Fruit fly (Drosophila melanogaster) whole organism, embryonic: ENCODE data around the gene CG11596.

Experiments
- Awh ChIP-seq: fragments of 200-800 bp; sonication (Bioruptor generic); IDR thresholded peaks from 2 replicates; pipeline ENCODE4, ENCODE4 v1.3.6; 2022; ENCODE audit warnings: missing biosample characterization, missing genetic modification characterization
- Blimp-1 ChIP-seq: fragments of 200-800 bp; sonication (Bioruptor generic); optimal IDR thresholded peaks from 3 replicates; lab custom pipeline; 2018; ENCODE audit warnings: missing biosample characterization, missing genetic modification characterization, mild to moderate bottlenecking, moderate library complexity, missing genetic modification reagents
- CG10321 ChIP-seq: fragments of 200-800 bp; sonication (Bioruptor generic); IDR thresholded peaks from 2 replicates; pipeline ENCODE4 v1.3.6; 2022; ENCODE audit warnings: missing biosample characterization, missing genetic modification characterization
- CG10654 ChIP-seq: fragments of 200-800 bp; sonication (Bioruptor generic); optimal IDR thresholded peaks from 2 replicates; lab custom pipeline; 2016; ENCODE audit warnings: missing biosample characterization, missing genetic modification characterization
- CG11085 ChIP-seq: fragments of 200-800 bp; sonication (Bioruptor generic); IDR thresholded peaks from 2 replicates; pipeline ENCODE4 v1.3.6; 2022; ENCODE audit warnings: missing biosample characterization, missing genetic modification characterization
- CG12236 ChIP-seq: fragments of 200-800 bp; sonication (Bioruptor generic); optimal IDR thresholded peaks from 2 replicates; lab custom pipeline; 2016; ENCODE audit warnings: missing biosample characterization, missing genetic modification characterization
- CG12942 ChIP-seq: fragments of 200-800 bp; sonication (Bioruptor generic); optimal IDR thresholded peaks from 3 replicates; lab custom pipeline; 2016; ENCODE audit warnings: missing biosample characterization, missing genetic modification characterization
- CG14667 ChIP-seq: fragments of 200-800 bp; sonication (Bioruptor generic); IDR thresholded peaks from 2 replicates; pipeline ENCODE4 v1.3.6; 2022; ENCODE audit warnings: missing biosample characterization, missing genetic modification characterization
- CG15601 ChIP-seq: fragments of 200-800 bp; sonication (Bioruptor generic); optimal IDR thresholded peaks from 3 replicates; lab custom pipeline; 2019; ENCODE audit warnings: missing biosample characterization, mild to moderate bottlenecking, missing genetic modification characterization, moderate library complexity
- CG1602 ChIP-seq: fragments of 200-800 bp; sonication (Bioruptor generic); optimal IDR thresholded peaks from 3 replicates; lab custom pipeline; 2016; ENCODE audit warnings: missing biosample characterization, missing genetic modification characterization
- CG16815 ChIP-seq: fragments of 200-800 bp; sonication (Bioruptor generic); optimal IDR thresholded peaks from 3 replicates; lab custom pipeline; 2017; ENCODE audit warnings: missing biosample characterization, mild to moderate bottlenecking, missing genetic modification characterization
- CG17359 ChIP-seq: fragments of 200-800 bp; sonication (Bioruptor generic); optimal IDR thresholded peaks from 3 replicates; lab custom pipeline; 2018; ENCODE audit warnings: missing biosample characterization, mild to moderate bottlenecking, missing genetic modification characterization, moderate library complexity
- CG17385 ChIP-seq: fragments of 200-800 bp; sonication (Bioruptor generic); optimal IDR thresholded peaks from 3 replicates; lab custom pipeline; 2018; ENCODE audit warnings: missing biosample characterization, mild to moderate bottlenecking, missing genetic modification characterization
- CG17612 ChIP-seq: fragments of 200-800 bp; sonication (Bioruptor generic); IDR thresholded peaks from 2 replicates; pipeline ENCODE4 v1.3.6; 2022; ENCODE audit warnings: missing biosample characterization, missing genetic modification characterization
- CG2875 ChIP-seq: fragments of 200-800 bp; sonication (Bioruptor generic); optimal IDR thresholded peaks from 2 replicates; lab custom pipeline; 2017; ENCODE audit warnings: missing biosample characterization, mild to moderate bottlenecking, missing genetic modification characterization, missing genetic modification reagents
- CG32532 ChIP-seq: fragments of 200-800 bp; sonication (Bioruptor generic); IDR thresholded peaks from 2 replicates; pipeline ENCODE4 v1.3.6; 2022; ENCODE audit warnings: missing biosample characterization, missing genetic modification characterization
- CG32772 ChIP-seq: fragments of 200-800 bp; sonication (Bioruptor generic); IDR thresholded peaks from 2 replicates; pipeline ENCODE4 v1.3.6; 2022; ENCODE audit warnings: missing biosample characterization, missing genetic modification characterization
- CG6254 ChIP-seq: fragments of 200-800 bp; sonication (Bioruptor generic); optimal IDR thresholded peaks from 3 replicates; lab custom pipeline; 2017; ENCODE audit warnings: mild to moderate bottlenecking, missing biosample characterization, missing genetic modification reagents, missing genetic modification characterization
- CG9727 ChIP-seq: fragments of 200-800 bp; sonication (Bioruptor generic); optimal IDR thresholded peaks from 3 replicates; lab custom pipeline; 2017; ENCODE audit warnings: missing biosample characterization, mild to moderate bottlenecking, missing genetic modification characterization
- Dad ChIP-seq: fragments of 200-800 bp; sonication (Bioruptor generic); optimal IDR thresholded peaks from 3 replicates; lab custom pipeline; 2016; ENCODE audit warnings: missing biosample characterization, missing genetic modification characterization
- Dip2 ChIP-seq: fragments of 200-800 bp; sonication (Bioruptor generic); IDR thresholded peaks from 2 replicates; pipeline ENCODE4 v1.3.6; 2022; ENCODE audit warnings: missing biosample characterization, missing genetic modification characterization
- Dip3 ChIP-seq: fragments of 200-800 bp; sonication (Bioruptor generic); optimal IDR thresholded peaks from 3 replicates; lab custom pipeline; 2016; ENCODE audit warnings: missing biosample characterization, missing genetic modification characterization
- Doc3 ChIP-seq: fragments of 200-800 bp; sonication (Bioruptor generic); IDR thresholded peaks from 3 replicates; pipeline ENCODE4 v1.3.6; 2022; ENCODE audit warnings: missing biosample characterization, missing genetic modification characterization; ENCODE audit not compliant: partially characterized antibody
- Dp ChIP-seq: fragments of 200-800 bp; sonication (Bioruptor generic); optimal IDR thresholded peaks from 2 replicates; lab custom pipeline; 2018; ENCODE audit warnings: missing biosample characterization, mild to moderate bottlenecking, missing genetic modification characterization, moderate library complexity
- E2f1 ChIP-seq: fragments of 200-800 bp; sonication (Bioruptor generic); IDR thresholded peaks from 2 replicates; pipeline ENCODE4 v1.3.6; 2022; ENCODE audit warnings: missing biosample characterization, missing genetic modification characterization
- H2.0 ChIP-seq: fragments of 200-800 bp; sonication (Bioruptor generic); IDR thresholded peaks from 2 replicates; pipeline ENCODE4 v1.3.6; 2022; ENCODE audit warnings: missing biosample characterization, missing genetic modification characterization
- Hr78 ChIP-seq, 2 experiments: fragments of 200-800 bp in 1 of 2; fragments of >200 bp in 1 of 2; sonication (Bioruptor generic) in 1 of 2; optimal IDR thresholded peaks; 2 replicates each; lab custom pipeline; 2017 to 2019; ENCODE audit warnings: missing biosample characterization in 2 of 2, missing genetic modification characterization in 2 of 2, mild to moderate bottlenecking in 1 of 2, moderate library complexity in 1 of 2
- Hsf ChIP-seq: fragments of 200-800 bp; sonication (Bioruptor generic); optimal IDR thresholded peaks from 3 replicates; lab custom pipeline; 2016; ENCODE audit warnings: missing biosample characterization, missing genetic modification characterization
- Lpt ChIP-seq: fragments of >200 bp; optimal IDR thresholded peaks from 2 replicates; lab custom pipeline; 2018; ENCODE audit warnings: missing biosample characterization, missing genetic modification characterization
- Rx ChIP-seq: fragments of 200-800 bp; sonication (Bioruptor generic); IDR thresholded peaks from 2 replicates; pipeline ENCODE4 v1.3.6; 2022; ENCODE audit warnings: missing biosample characterization, missing genetic modification characterization
- Sox102F ChIP-seq: fragments of 200-800 bp; sonication (Bioruptor generic); optimal IDR thresholded peaks from 2 replicates; lab custom pipeline; 2018; ENCODE audit warnings: missing biosample characterization, mild to moderate bottlenecking, missing genetic modification characterization, moderate library complexity
- Ssrp ChIP-seq: fragments of 200-800 bp; sonication (Bioruptor generic); optimal IDR thresholded peaks from 2 replicates; lab custom pipeline; 2018; ENCODE audit warnings: missing biosample characterization, mild to moderate bottlenecking, missing genetic modification characterization, moderate library complexity
- ara ChIP-seq: fragments of 200-800 bp; sonication (Bioruptor generic); IDR thresholded peaks from 2 replicates; pipeline ENCODE4 v1.3.6; 2022; ENCODE audit warnings: missing biosample characterization, missing genetic modification characterization
- danr ChIP-seq: fragments of 200-800 bp; sonication (Bioruptor generic); IDR thresholded peaks from 2 replicates; pipeline ENCODE4 v1.3.6; 2022; ENCODE audit warnings: missing biosample characterization, missing genetic modification characterization
- dysf ChIP-seq: fragments of 200-800 bp; sonication (Bioruptor generic); IDR thresholded peaks from 3 replicates; pipeline ENCODE4 v1.3.6; 2022; ENCODE audit warnings: missing biosample characterization, missing genetic modification characterization
- esg ChIP-seq: fragments of 200-800 bp; sonication (Bioruptor generic); conservative IDR thresholded peaks from 2 replicates; pipeline ENCODE4 v1.3.6; 2022; ENCODE audit warnings: missing biosample characterization, missing genetic modification characterization
- eyg ChIP-seq: fragments of 200-800 bp; sonication (Bioruptor generic); optimal IDR thresholded peaks from 3 replicates; lab custom pipeline; 2016; ENCODE audit warnings: missing biosample characterization, missing genetic modification characterization
- fu2 ChIP-seq: fragments of 200-800 bp; sonication (Bioruptor generic); optimal IDR thresholded peaks from 2 replicates; lab custom pipeline; 2016; ENCODE audit warnings: missing biosample characterization, missing genetic modification characterization
- h ChIP-seq: fragments of >200 bp; optimal IDR thresholded peaks from 2 replicates; lab custom pipeline; 2017
- klu ChIP-seq: fragments of 200-800 bp; sonication (Bioruptor generic); IDR thresholded peaks from 2 replicates; pipeline ENCODE4 v1.3.6; 2022; ENCODE audit warnings: missing biosample characterization, missing genetic modification characterization
- kni ChIP-seq: fragments of 200-800 bp; sonication (Bioruptor generic); optimal IDR thresholded peaks from 3 replicates; lab custom pipeline; 2017; ENCODE audit warnings: mild to moderate bottlenecking, missing biosample characterization, missing genetic modification reagents, missing genetic modification characterization
- maf-S ChIP-seq: fragments of 200-800 bp; sonication (Bioruptor generic); optimal IDR thresholded peaks from 2 replicates; lab custom pipeline; 2016; ENCODE audit warnings: missing biosample characterization, missing genetic modification characterization
- pan ChIP-seq, 4 experiments: fragments of >200 bp in 3 of 4; fragments of 200-800 bp in 1 of 4; sonication (Bioruptor generic) in 1 of 4; optimal IDR thresholded peaks in 3 of 4; IDR thresholded peaks in 1 of 4; 2 replicates each; pipeline versions ENCODE4 v1.3.6 to Lab custom; 2017 to 2022; ENCODE audit warnings: missing biosample characterization in 2 of 4, missing genetic modification characterization in 2 of 4, mixed read lengths in 1 of 4
- peb ChIP-seq: fragments of 200-800 bp; sonication (Bioruptor generic); IDR thresholded peaks from 2 replicates; pipeline ENCODE4 v1.3.6; 2022; ENCODE audit warnings: missing biosample characterization, missing genetic modification characterization
- pros ChIP-seq: fragments of 200-800 bp; sonication (Bioruptor generic); optimal IDR thresholded peaks from 3 replicates; lab custom pipeline; 2019; ENCODE audit warnings: missing biosample characterization, mild to moderate bottlenecking, missing genetic modification characterization, moderate library complexity
- sug ChIP-seq: fragments of 200-800 bp; optimal IDR thresholded peaks from 2 replicates; lab custom pipeline; 2019; ENCODE audit warnings: missing biosample characterization, mild to moderate bottlenecking, missing genetic modification characterization, moderate library complexity
- tgo ChIP-seq: fragments of 200-800 bp; sonication (Bioruptor generic); IDR thresholded peaks from 3 replicates; pipeline ENCODE4 v1.3.6; 2022; ENCODE audit warnings: missing biosample characterization, missing genetic modification characterization
- tll ChIP-seq, 2 experiments: fragments of 200-800 bp in 1 of 2; fragments of >200 bp in 1 of 2; sonication (Bioruptor generic) in 1 of 2; optimal IDR thresholded peaks; 2 replicates each; lab custom pipeline; 2017 to 2019; ENCODE audit warnings: missing biosample characterization in 2 of 2, missing genetic modification characterization in 2 of 2, mild to moderate bottlenecking in 1 of 2, moderate library complexity in 1 of 2

CG11596 gene

dm6 chrX:1944245-1945114 lies 17.0 kb downstream of the CG11596 start (continued):
- no peak for TF ChIP-seq Lpt (GFP tag; lab: Kevin White, UChicago)
- TF ChIP-seq Hsf (GFP tag; lab: Kevin White, UChicago): peak; percentile 26
- TF ChIP-seq CG11085 (GFP tag; lab: Robert Waterston, UW): peak; percentile 35; the same call in 1 of the 2 replicates
- peak; percentile 4 for TF ChIP-seq CG2875
- TF ChIP-seq Ssrp (tag; lab: Kevin White, UChicago): peak; percentile 71
- TF ChIP-seq CG15601 (tag; lab: Kevin White, UChicago): peak; percentile 14
- peak; percentile 41 for TF ChIP-seq CG6254 (GFP tag; lab: Kevin White, UChicago)
- TF ChIP-seq E2f1 (GFP tag; lab: Robert Waterston, UW): peak; percentile 14; the same call in 1 of the 2 replicates
- TF ChIP-seq tll (GFP tag; optimal IDR thresholded peaks at IDR 0.05; lab: Kevin White, UChicago): no peak
- TF ChIP-seq esg (GFP tag; lab: Robert Waterston, UW): peak; percentile 57; the same call in 1 of the 2 replicates
- TF ChIP-seq CG12942: peak; percentile 31
- no peak for TF ChIP-seq CG9727
- peak; percentile 27 for TF ChIP-seq CG1602 (GFP tag; lab: Kevin White, UChicago)
- TF ChIP-seq CG32772: peak; percentile 45
- no peak for TF ChIP-seq h (lab: Kevin White, UChicago)
- peak; percentile 64 for TF ChIP-seq CG32532 (GFP tag; lab: Robert Waterston, UW)
- 0 out of 2 replicates have a peak, but pooled peaks have one; percentile 10 for TF ChIP-seq peb (GFP tag; lab: Robert Waterston, UW)
- TF ChIP-seq CG16815 (GFP tag; lab: Kevin White, UChicago): peak; percentile 2
- no peak for TF ChIP-seq kni (GFP tag; lab: Kevin White, UChicago)
- TF ChIP-seq Sox102F: peak; percentile 63
- peak; percentile 42 for TF ChIP-seq fu2
- no peak for TF ChIP-seq pan (optimal IDR thresholded peaks at IDR 0.05; lab: Kevin White, UChicago)
- peak in 1 of 2 experiments; percentile 43 for TF ChIP-seq pan (GFP tag; optimal IDR thresholded peaks at IDR 0.05 in 1 of 2, IDR thresholded peaks at IDR 0.05 in 1 of 2)
- peak; percentile 49 for TF ChIP-seq CG14667 (GFP tag; lab: Robert Waterston, UW)
- no peak for TF ChIP-seq CG17385 (GFP tag; lab: Kevin White, UChicago)
- TF ChIP-seq Dip3: peak; percentile 53
- peak; percentile 40 for TF ChIP-seq CG17359
- peak; percentile 57 for TF ChIP-seq dysf (GFP tag; lab: Robert Waterston, UW)
- peak; percentile 28; the same call in 1 of the 2 replicates for TF ChIP-seq ara
- TF ChIP-seq Awh (GFP tag; lab: Robert Waterston, UW): peak; percentile 57; the same call in 1 of the 2 replicates
- TF ChIP-seq Blimp-1 (GFP tag; lab: Kevin White, UChicago): peak; percentile 61
- TF ChIP-seq maf-S (GFP tag; lab: Kevin White, UChicago): peak; percentile 41
- 0 out of 2 replicates have a peak, but pooled peaks have one; percentile 45 for TF ChIP-seq Rx (GFP tag; lab: Robert Waterston, UW)
- TF ChIP-seq eyg: no peak
- TF ChIP-seq pros (GFP tag; lab: Kevin White, UChicago): peak; percentile 86
- no peak for TF ChIP-seq Dip2 (GFP tag; lab: Robert Waterston, UW)
- TF ChIP-seq Hr78 (GFP tag; optimal IDR thresholded peaks at IDR 0.05; lab: Kevin White, UChicago): no peak
- no peak for TF ChIP-seq Doc3
- TF ChIP-seq CG10321 (GFP tag; lab: Robert Waterston, UW): no peak
- TF ChIP-seq sug (tag; lab: Kevin White, UChicago): no peak
- TF ChIP-seq Dp (GFP tag; lab: Kevin White, UChicago): no peak
- peak; percentile 41; the same call in 1 of the 2 replicates for TF ChIP-seq danr
- 0 out of 2 replicates have a peak, but pooled peaks have one; percentile 24 for TF ChIP-seq klu (GFP tag; lab: Robert Waterston, UW)
- TF ChIP-seq tgo: peak; percentile 63
- no peak for TF ChIP-seq CG12236 (GFP tag; lab: Kevin White, UChicago)
- TF ChIP-seq CG10654 (GFP tag; lab: Kevin White, UChicago): peak; percentile 49
- no peak for TF ChIP-seq CG17612 (GFP tag; lab: Robert Waterston, UW)
- peak; percentile 20 for TF ChIP-seq Dad
- TF ChIP-seq H2.0 (GFP tag; lab: Robert Waterston, UW): 0 out of 2 replicates have a peak, but pooled peaks have one; percentile 32
